Fruit fly (Drosophila melanogaster) Kc167 (cell line): Measurements from ENCODE around the gene IntS14.

Experiments used
- Myc ChIP-seq: fragments of >200 bp; optimal IDR thresholded peaks from 2 replicates; lab custom pipeline; 2017; ENCODE audit warnings: missing external identifiers
- Sin3A ChIP-seq: fragments of >200 bp; optimal IDR thresholded peaks from 2 replicates; lab custom pipeline; 2018; ENCODE audit warnings: missing external identifiers
- h ChIP-seq: fragments of >200 bp; optimal IDR thresholded peaks from 3 replicates; lab custom pipeline; 2018; ENCODE audit warnings: missing external identifiers
- insv ChIP-seq: fragments of >200 bp; optimal IDR thresholded peaks from 3 replicates; lab custom pipeline; 2018; ENCODE audit warnings: missing external identifiers
- psq ChIP-seq: fragments of >200 bp; optimal IDR thresholded peaks from 2 replicates; lab custom pipeline; 2017; ENCODE audit warnings: missing external identifiers
- ttk ChIP-seq: sonication (Bioruptor generic); optimal IDR thresholded peaks from 2 replicates; lab custom pipeline; 2017; ENCODE audit warnings: missing external identifiers

DNA sequence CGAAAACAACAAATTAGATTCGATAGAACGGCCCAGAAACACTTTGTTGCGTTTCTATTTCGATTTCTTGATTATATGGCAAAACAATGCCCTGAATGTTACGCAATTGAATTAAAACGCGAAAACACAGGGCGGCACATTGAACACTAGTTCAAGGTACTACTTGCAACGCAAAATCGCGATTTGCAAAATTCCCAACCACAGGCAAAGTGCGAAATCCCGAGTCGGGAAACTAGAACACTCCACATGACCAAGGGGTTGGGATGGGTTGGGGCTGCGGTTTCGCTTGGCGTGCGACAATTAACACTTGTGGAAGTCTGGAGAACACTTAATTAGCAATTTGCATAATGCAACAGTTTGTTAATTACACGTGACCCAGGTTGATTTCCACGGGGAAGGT is 40.0 kb upstream of the IntS14 start:
- no peak for TF ChIP-seq Myc (lab: Kevin White, UChicago)
- TF ChIP-seq psq (lab: Kevin White, UChicago): no peak
- no peak for TF ChIP-seq h
- no peak for TF ChIP-seq Sin3A (lab: Kevin White, UChicago)
- no peak for TF ChIP-seq ttk (lab: Kevin White, UChicago)
- TF ChIP-seq insv: no peak
